Fruit fly (Drosophila melanogaster): ENCODE results near the gene CG6576.

CG6576 gene

dm6 chr3L:8708856-8709255 is 46.9 kb upstream of the CG6576 start (continued):
- TF ChIP-seq chm (GFP tag; IDR thresholded peaks at IDR 0.05) (no peak), pzg (GFP tag; optimal IDR thresholded peaks at IDR 0.05) (no peak), HmgZ (tag; optimal IDR thresholded peaks at IDR 0.05) (no peak), CG13894 (tag; optimal IDR thresholded peaks at IDR 0.05) (no peak), CG17802 (tag; optimal IDR thresholded peaks at IDR 0.05) (no peak), Dip2 (GFP tag; IDR thresholded peaks at IDR 0.05) (no peak), crp (GFP tag; optimal IDR thresholded peaks at IDR 0.05) (no peak), CG9215 (GFP tag; IDR thresholded peaks at IDR 0.05) (no peak), CG12744 (GFP tag; optimal IDR thresholded peaks at IDR 0.05) (no peak), ci (GFP tag; IDR thresholded peaks at IDR 0.05) (no peak), H15 (GFP tag; IDR thresholded peaks at IDR 0.05) (no peak), ara (GFP tag; IDR thresholded peaks at IDR 0.05) (no peak), CG12071 (GFP tag; optimal IDR thresholded peaks at IDR 0.05) (no peak), D19A (tag; optimal IDR thresholded peaks at IDR 0.05) (peak; percentile 25), E2f1 (GFP tag; IDR thresholded peaks at IDR 0.05) (no peak), CG34224 (GFP tag; IDR thresholded peaks at IDR 0.05; ENCODE audit: partially characterized antibody) (no peak), ato (GFP tag; IDR thresholded peaks at IDR 0.05; ENCODE audit: partially characterized antibody) (no peak), CG8290 (GFP tag; optimal IDR thresholded peaks at IDR 0.05) (no peak), CG8290 (tag; optimal IDR thresholded peaks at IDR 0.05) (peak in 1 of 2 experiments; percentile 12), CG11560 (tag; IDR thresholded peaks at IDR 0.05) (no peak), nmo (GFP tag; optimal IDR thresholded peaks at IDR 0.05) (no peak), CG9817 (tag; optimal IDR thresholded peaks at IDR 0.05) (no peak), lilli (GFP tag; optimal IDR thresholded peaks at IDR 0.05) (peak; percentile 25), dysf (GFP tag; IDR thresholded peaks at IDR 0.05) (0 out of 3 replicates have a peak, but pooled peaks have one; percentile 37), sna (GFP tag; IDR thresholded peaks at IDR 0.05; ENCODE audit: partially characterized antibody) (no peak), gce (GFP tag; IDR thresholded peaks at IDR 0.05) (no peak), Adf1 (GFP tag; IDR thresholded peaks at IDR 0.05) (no peak; the same call in 1 of the 2 replicates), Lpt (GFP tag; optimal IDR thresholded peaks at IDR 0.05) (no peak), unc-4 (GFP tag; IDR thresholded peaks at IDR 0.05; ENCODE audit: partially characterized antibody) (no peak), nom (GFP tag; optimal IDR thresholded peaks at IDR 0.05) (no peak), CrebB (tag; optimal IDR thresholded peaks at IDR 0.05) (no peak), CG10147 (GFP tag; optimal IDR thresholded peaks at IDR 0.05) (no peak), CG3847 (GFP tag; IDR thresholded peaks at IDR 0.05) (no peak), tna (GFP tag; IDR thresholded peaks at IDR 0.05; ENCODE audit: partially characterized antibody) (no peak), gcm2 (GFP tag; optimal IDR thresholded peaks at IDR 0.05) (no peak), CG14667 (GFP tag; IDR thresholded peaks at IDR 0.05) (no peak), her (GFP tag; optimal IDR thresholded peaks at IDR 0.05) (no peak), Oaz (GFP tag; IDR thresholded peaks at IDR 0.05) (no peak), br (optimal IDR thresholded peaks at IDR 0.05) (no peak), pfk (GFP tag; optimal IDR thresholded peaks at IDR 0.05) (no peak), CG14050 (GFP tag; IDR thresholded peaks at IDR 0.05) (no peak), ham (GFP tag; IDR thresholded peaks at IDR 0.05) (no peak), CG4424 (GFP tag; optimal IDR thresholded peaks at IDR 0.05) (no peak), CG18262 (tag; optimal IDR thresholded peaks at IDR 0.05) (no peak), B-H1 (GFP tag; IDR thresholded peaks at IDR 0.05) (no peak), crc (GFP tag; optimal IDR thresholded peaks at IDR 0.05) (no peak), CG7786 (GFP tag; optimal IDR thresholded peaks at IDR 0.05) (peak; percentile 5), Oli (tag; optimal IDR thresholded peaks at IDR 0.05) (no peak), CG8388 (GFP tag; optimal IDR thresholded peaks at IDR 0.05) (no peak), chn (GFP tag; optimal IDR thresholded peaks at IDR 0.05) (no peak), bab2 (GFP tag; optimal IDR thresholded peaks at IDR 0.05) (no peak), TFAM (GFP tag; optimal IDR thresholded peaks at IDR 0.05) (no peak), CG10979 (tag; optimal IDR thresholded peaks at IDR 0.05) (no peak)
